Fruit fly (Drosophila melanogaster): Measurements from ENCODE around the gene polo.

DNA sequence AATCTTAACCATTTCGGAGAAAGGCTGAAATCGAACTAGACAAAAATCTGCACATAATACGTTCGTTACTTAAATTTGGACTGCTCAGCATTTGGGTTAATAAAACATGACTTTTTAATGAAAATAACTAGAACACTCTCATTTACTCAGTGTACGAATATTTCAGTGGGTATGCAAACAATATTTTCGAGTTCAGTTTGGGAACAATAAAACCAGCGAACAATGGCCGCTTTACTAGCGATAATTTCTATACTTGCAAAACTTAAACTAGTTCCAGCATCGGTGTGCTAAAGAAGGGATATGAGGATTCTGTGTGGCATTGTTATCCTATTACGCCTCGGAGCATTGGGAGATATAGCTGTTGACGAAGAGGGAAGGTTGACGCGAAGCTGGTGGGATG is 48.8 kb downstream of the polo start, which contains the start of gene CG5665:
- TF ChIP-seq CG8478 (optimal IDR thresholded peaks at IDR 0.05) (no peak), CTCF (optimal IDR thresholded peaks at IDR 0.05) (no peak)

All from S2 (cell line).